Worm (Caenorhabditis elegans) whole organism, L4/young adult: ENCODE results near the gene W01H2.2.

Experiments used
- W03F9.2 ChIP-seq: fragments of 150-350 bp; optimal IDR thresholded peaks from 2 replicates; lab custom pipeline; 2014; ENCODE audit warnings: missing biosample characterization, missing genetic modification characterization
- him-1 ChIP-seq: sonication (generic microtip); optimal IDR thresholded peaks from 2 replicates; lab custom pipeline; 2016; ENCODE audit warnings: missing genotype, missing genetic modification reagents, missing genetic modification characterization, missing compliant biosample characterization

ce11 chrX:4263820-4264219 is 45.6 kb upstream of the W01H2.2 start:
- TF ChIP-seq him-1 (tag; lab: Kevin White, UChicago), result no peak
- no peak for TF ChIP-seq W03F9.2 (tag; lab: Kevin White, UChicago)
